Fruit fly (Drosophila melanogaster): ENCODE data around the gene MnM.

The MnM gene

dm6 chr3L:3178530-3179096 is at the start of gene MnM, which contains the start of gene Girdin (continued):
- TF ChIP-seq CG9609 (GFP tag; optimal IDR thresholded peaks at IDR 0.05) (peak; percentile 79), ase (GFP tag; IDR thresholded peaks at IDR 0.05) (no peak), ab (GFP tag; optimal IDR thresholded peaks at IDR 0.05) (peak; percentile 45), seq (GFP tag; IDR thresholded peaks at IDR 0.05) (no peak), otp (GFP tag; IDR thresholded peaks at IDR 0.05) (no peak), lmd (GFP tag; IDR thresholded peaks at IDR 0.05) (peak; percentile 56), CG2116 (GFP tag; optimal IDR thresholded peaks at IDR 0.05) (peak; percentile 85), Hr78 (GFP tag; optimal IDR thresholded peaks at IDR 0.05) (no peak), Asciz (GFP tag; optimal IDR thresholded peaks at IDR 0.05) (no peak), CG4707 (GFP tag; optimal IDR thresholded peaks at IDR 0.05) (no peak), Hr3 (GFP tag; optimal IDR thresholded peaks at IDR 0.05) (peak; percentile 86), CG12659 (GFP tag; optimal IDR thresholded peaks at IDR 0.05) (peak; percentile 82), CG16813 (GFP tag; IDR thresholded peaks at IDR 0.05; ENCODE audit: partially characterized antibody) (peak; percentile 88), CG18262 (tag; optimal IDR thresholded peaks at IDR 0.05) (no peak), dmrt11E (tag; optimal IDR thresholded peaks at IDR 0.05) (peak; percentile 38), CG17328 (GFP tag; IDR thresholded peaks at IDR 0.05) (no peak), CG34376 (GFP tag; optimal IDR thresholded peaks at IDR 0.05) (peak; percentile 58), Lpt (GFP tag; optimal IDR thresholded peaks at IDR 0.05) (no peak), cas (GFP tag; IDR thresholded peaks at IDR 0.05) (0 out of 2 replicates have a peak, but pooled peaks have one; percentile 19), CG32772 (GFP tag; IDR thresholded peaks at IDR 0.05) (peak; percentile 44; the same call in 1 of the 2 replicates), grn (GFP tag; optimal IDR thresholded peaks at IDR 0.05) (no peak), MTF-1 (GFP tag; optimal IDR thresholded peaks at IDR 0.05; ENCODE audit: borderline replicate concordance) (no peak), az2 (GFP tag; optimal IDR thresholded peaks at IDR 0.05) (peak; percentile 56), CG2875 (GFP tag; optimal IDR thresholded peaks at IDR 0.05) (no peak), wor (GFP tag; IDR thresholded peaks at IDR 0.05) (peak; percentile 24; the same call in 1 of the 2 replicates), CG14050 (GFP tag; IDR thresholded peaks at IDR 0.05) (no peak), CG15269 (tag; optimal IDR thresholded peaks at IDR 0.05) (no peak), BEAF-32 (GFP tag; optimal IDR thresholded peaks at IDR 0.05) (peak; percentile 96), dati (GFP tag; IDR thresholded peaks at IDR 0.05) (no peak), Rfx (GFP tag; IDR thresholded peaks at IDR 0.05) (peak; percentile 75), CG14860 (GFP tag; IDR thresholded peaks at IDR 0.05; ENCODE audit: partially characterized antibody) (peak; percentile 80), CG34422 (GFP tag; IDR thresholded peaks at IDR 0.05) (no peak), CG30431 (GFP tag; optimal IDR thresholded peaks at IDR 0.05) (peak; percentile 15), Tbp (GFP tag; optimal IDR thresholded peaks at IDR 0.05) (peak; percentile 39), zfh1 (GFP tag; IDR thresholded peaks at IDR 0.05) (peak; percentile 16; the same call in 1 of the 3 replicates), dimm (GFP tag; IDR thresholded peaks at IDR 0.05) (no peak), CoRest (tag; optimal IDR thresholded peaks at IDR 0.05) (peak; percentile 81), gem (tag; optimal IDR thresholded peaks at IDR 0.05) (no peak), Pdp1 (GFP tag; optimal IDR thresholded peaks at IDR 0.05) (peak; percentile 67 to 69), NfI (GFP tag; optimal IDR thresholded peaks at IDR 0.05) (peak; percentile 53), fd3F (GFP tag; optimal IDR thresholded peaks at IDR 0.05) (peak; percentile 43), sd (tag; optimal IDR thresholded peaks at IDR 0.05) (peak; percentile 91), CG4854 (GFP tag; optimal IDR thresholded peaks at IDR 0.05) (no peak), CG3838 (GFP tag; optimal IDR thresholded peaks at IDR 0.05) (no peak), CG11560 (tag; IDR thresholded peaks at IDR 0.05) (peak; percentile 53; the same call in 1 of the 3 replicates), kay (GFP tag; optimal IDR thresholded peaks at IDR 0.05) (peak; percentile 44), CG11695 (GFP tag; IDR thresholded peaks at IDR 0.05) (no peak), gfzf (GFP tag; optimal IDR thresholded peaks at IDR 0.05) (peak; percentile 34), wek (GFP tag; optimal IDR thresholded peaks at IDR 0.05) (no peak), HLH3B (GFP tag; IDR thresholded peaks at IDR 0.05) (no peak; the same call in 1 of the 2 replicates)
